Fruit fly (Drosophila melanogaster) whole organism, wandering third instar larva: ENCODE measurements around the gene RecQ4.

Source experiments
- Abd-B ChIP-seq: fragments of >200 bp; optimal IDR thresholded peaks from 2 replicates; lab custom pipeline; 2017; ENCODE audit warnings: missing biosample characterization, missing genetic modification characterization
- Mio ChIP-seq: sonication (Bioruptor generic); optimal IDR thresholded peaks from 2 replicates; lab custom pipeline; 2016; ENCODE audit warnings: missing biosample characterization, missing genetic modification characterization
- OdsH ChIP-seq: fragments of 200-800 bp; sonication (Bioruptor generic); optimal IDR thresholded peaks from 2 replicates; lab custom pipeline; 2016; ENCODE audit warnings: missing biosample characterization, mild to moderate bottlenecking, missing genetic modification characterization
- foxo ChIP-seq, 2 experiments: fragments of 200-800 bp; sonication (Bioruptor generic); optimal IDR thresholded peaks; 2 replicates in 1 of 2; 3 replicates in 1 of 2; lab custom pipeline; 2016 to 2017; ENCODE audit warnings: missing biosample characterization in 2 of 2, missing genetic modification characterization in 2 of 2
- pan ChIP-seq: fragments of >200 bp; optimal IDR thresholded peaks from 2 replicates; lab custom pipeline; 2017

DNA sequence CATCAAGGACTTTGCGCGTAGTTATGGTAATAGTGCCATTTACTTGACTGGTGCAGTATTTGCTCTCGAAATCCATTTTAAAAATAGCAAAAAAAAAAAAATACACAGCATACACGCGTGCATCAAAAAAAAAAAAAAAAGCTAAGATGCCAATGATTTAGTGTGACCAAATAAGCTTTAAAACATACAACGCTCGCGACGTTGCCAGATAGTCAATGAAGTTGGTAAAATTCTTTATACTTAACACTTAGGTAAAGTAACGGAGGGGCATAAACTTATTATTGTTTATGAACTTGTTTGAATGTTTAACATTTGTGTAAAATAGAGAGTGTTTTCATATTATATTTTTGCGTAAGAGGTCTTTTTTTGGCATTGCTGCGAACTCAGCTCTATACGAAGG lies 34.8 kb upstream of the RecQ4 start, which contains the start of gene tut:
- no peak for TF ChIP-seq OdsH (GFP tag; lab: Kevin White, UChicago)
- no peak for TF ChIP-seq Abd-B (GFP tag; lab: Kevin White, UChicago)
- TF ChIP-seq pan (lab: Kevin White, UChicago), result no peak
- no peak for TF ChIP-seq Mio
- TF ChIP-seq foxo (GFP tag; optimal IDR thresholded peaks at IDR 0.05; lab: Kevin White, UChicago), result no peak
